Fruit fly (Drosophila melanogaster) whole organism, adult: ENCODE data around the gene mwh.

ENCODE experiments used
- CG11617 ChIP-seq: fragments of 200-800 bp; sonication (Bioruptor generic); optimal IDR thresholded peaks from 2 replicates; lab custom pipeline; 2017; ENCODE audit warnings: mild to moderate bottlenecking, missing biosample characterization, missing genetic modification reagents, missing genetic modification characterization
- CG1620 ChIP-seq: fragments of 200-800 bp; sonication (Bioruptor generic); optimal IDR thresholded peaks from 2 replicates; lab custom pipeline; 2016; ENCODE audit warnings: missing biosample characterization, missing genetic modification characterization
- CG5204 ChIP-seq: fragments of 200-800 bp; sonication (Bioruptor generic); optimal IDR thresholded peaks from 2 replicates; lab custom pipeline; 2016; ENCODE audit warnings: missing biosample characterization, missing genetic modification characterization
- Crg-1 ChIP-seq: fragments of 200-800 bp; sonication (Bioruptor generic); optimal IDR thresholded peaks from 2 replicates; lab custom pipeline; 2016; ENCODE audit warnings: missing biosample characterization, missing genetic modification characterization
- Hr96 ChIP-seq: fragments of 200-800 bp; sonication (Bioruptor generic); optimal IDR thresholded peaks from 2 replicates; lab custom pipeline; 2016; ENCODE audit warnings: missing biosample characterization, missing genetic modification characterization
- cnc ChIP-seq, 2 experiments: fragments of >200 bp; optimal IDR thresholded peaks; 2 replicates each; lab custom pipeline; 2017
- kay ChIP-seq: fragments of 200-800 bp; sonication (Bioruptor generic); peaks from one replicate; lab custom pipeline; 2016; ENCODE audit warnings: missing biosample characterization, missing genetic modification characterization, borderline replicate concordance
- ovo ChIP-seq: fragments of 200-800 bp; sonication (Bioruptor generic); optimal IDR thresholded peaks from 2 replicates; lab custom pipeline; 2016; ENCODE audit warnings: missing biosample characterization, missing genetic modification characterization
- pad ChIP-seq: fragments of 200-800 bp; sonication (Bioruptor generic); optimal IDR thresholded peaks from 3 replicates; lab custom pipeline; 2017; ENCODE audit warnings: missing biosample characterization, missing genetic modification characterization, mild to moderate bottlenecking, moderate library complexity, missing genetic modification reagents

- no peak for TF ChIP-seq Hr96 (GFP tag; lab: Kevin White, UChicago)
- no peak for TF ChIP-seq CG1620 (GFP tag; lab: Kevin White, UChicago)
- no peak for TF ChIP-seq CG11617 (GFP tag; lab: Kevin White, UChicago)
- TF ChIP-seq CG5204 (GFP tag; lab: Kevin White, UChicago), result no peak
- TF ChIP-seq pad (GFP tag; lab: Kevin White, UChicago), result no peak
- no peak for TF ChIP-seq ovo
- no peak for TF ChIP-seq cnc (optimal IDR thresholded peaks at IDR 0.05; lab: Kevin White, UChicago)
- no peak for TF ChIP-seq Crg-1 (GFP tag; lab: Kevin White, UChicago)
- TF ChIP-seq kay, result no peak
These were observed 79.1 kb downstream of the mwh start for dm6 chr3L:1279685-1280084.
